Worm (Caenorhabditis elegans) whole organism, L3 larva: ENCODE results near the gene Y37H2A.12.
A peak's percentile ranks its signal among the peaks of the same experiment; 100 is the strongest.

Experiments used
- R02D3.7 ChIP-seq: fragments of 150-350 bp; optimal IDR thresholded peaks from 2 replicates; lab custom pipeline; 2014; ENCODE audit warnings: missing biosample characterization, missing genetic modification characterization
- ZK546.5 ChIP-seq: sonication (generic microtip); optimal IDR thresholded peaks from 2 replicates; lab custom pipeline; 2017; ENCODE audit warnings: missing biosample characterization, missing genetic modification characterization
- aly-2 ChIP-seq: fragments of 150-350 bp; optimal IDR thresholded peaks from 2 replicates; lab custom pipeline; 2014; ENCODE audit warnings: missing biosample characterization, missing genetic modification characterization
- ceh-16 ChIP-seq: sonication (generic microtip); optimal IDR thresholded peaks from 2 replicates; lab custom pipeline; 2017; ENCODE audit warnings: missing biosample characterization, missing genetic modification characterization
- ceh-28 ChIP-seq: fragments of 150-350 bp; optimal IDR thresholded peaks from 2 replicates; lab custom pipeline; 2014; ENCODE audit warnings: missing biosample characterization, missing genetic modification reagents, missing genetic modification characterization
- ceh-82 ChIP-seq: fragments of 150-350 bp; optimal IDR thresholded peaks from 2 replicates; lab custom pipeline; 2014; ENCODE audit warnings: missing biosample characterization, missing genetic modification characterization
- ceh-9 ChIP-seq: sonication (generic microtip); optimal IDR thresholded peaks from 2 replicates; lab custom pipeline; 2018; ENCODE audit warnings: missing biosample characterization, missing genetic modification characterization
- daf-12 ChIP-seq: fragments of 150-350 bp; optimal IDR thresholded peaks from 2 replicates; lab custom pipeline; 2014; ENCODE audit warnings: missing biosample characterization, missing genetic modification reagents, missing genetic modification characterization
- egl-27 ChIP-seq: sonication (generic microtip); optimal IDR thresholded peaks from 4 replicates; lab custom pipeline; 2017; ENCODE audit warnings: missing biosample characterization, missing genetic modification reagents, missing genetic modification characterization
- elt-1 ChIP-seq: fragments of 150-350 bp; optimal IDR thresholded peaks from 2 replicates; lab custom pipeline; 2014; ENCODE audit warnings: missing biosample characterization, missing genetic modification characterization
- elt-2 ChIP-seq: sonication (generic microtip); optimal IDR thresholded peaks from 2 replicates; lab custom pipeline; 2016; ENCODE audit warnings: missing genetic modification reagents, mild to moderate bottlenecking, missing genetic modification characterization, missing compliant biosample characterization
- fkh-10 ChIP-seq: sonication (generic microtip); optimal IDR thresholded peaks from 2 replicates; lab custom pipeline; 2017; ENCODE audit warnings: missing biosample characterization, missing genetic modification reagents, missing genetic modification characterization
- fkh-2 ChIP-seq: fragments of 150-350 bp; optimal IDR thresholded peaks from 2 replicates; lab custom pipeline; 2014; ENCODE audit warnings: missing biosample characterization, missing genetic modification reagents, missing genetic modification characterization
- fos-1 ChIP-seq: fragments of 150-350 bp; optimal IDR thresholded peaks from 2 replicates; lab custom pipeline; 2014; ENCODE audit warnings: missing biosample characterization, missing genetic modification characterization
- hmg-11 ChIP-seq: sonication (generic microtip); optimal IDR thresholded peaks from 2 replicates; lab custom pipeline; 2016; ENCODE audit warnings: missing genetic modification characterization, missing compliant biosample characterization
- lin-15B ChIP-seq: fragments of 150-350 bp; optimal IDR thresholded peaks from 2 replicates; lab custom pipeline; 2014; ENCODE audit warnings: missing biosample characterization, missing genetic modification characterization
- lin-39 ChIP-seq: fragments of 150-350 bp; optimal IDR thresholded peaks from 2 replicates; lab custom pipeline; 2018; ENCODE audit warnings: missing biosample characterization, missing genetic modification reagents, missing genetic modification characterization
- mdl-1 ChIP-seq: fragments of 150-350 bp; optimal IDR thresholded peaks from 2 replicates; lab custom pipeline; 2014; ENCODE audit warnings: missing biosample characterization, missing genetic modification characterization
- mml-1 ChIP-seq: fragments of 150-350 bp; sonication (generic microtip); optimal IDR thresholded peaks from 3 replicates; lab custom pipeline; 2014; ENCODE audit warnings: missing biosample characterization, missing genetic modification characterization
- nfya-1 ChIP-seq: sonication (generic microtip); optimal IDR thresholded peaks from 2 replicates; lab custom pipeline; 2017; ENCODE audit warnings: missing genetic modification characterization, mild to moderate bottlenecking, missing compliant biosample characterization, antibody characterized with exemption, moderate library complexity; ENCODE audit not compliant: insufficient read depth
- nhr-11 ChIP-seq: fragments of 150-350 bp; optimal IDR thresholded peaks from 2 replicates; lab custom pipeline; 2014; ENCODE audit warnings: missing biosample characterization, missing genetic modification characterization
- nhr-23 ChIP-seq: fragments of 150-350 bp; optimal IDR thresholded peaks from 2 replicates; lab custom pipeline; 2014; ENCODE audit warnings: missing biosample characterization, missing genetic modification reagents, missing genetic modification characterization
- nhr-28 ChIP-seq: fragments of 150-350 bp; optimal IDR thresholded peaks from 2 replicates; lab custom pipeline; 2014; ENCODE audit warnings: missing biosample characterization, missing genetic modification characterization
- nhr-43 ChIP-seq: sonication (generic microtip); optimal IDR thresholded peaks from 2 replicates; lab custom pipeline; 2016; ENCODE audit warnings: mild to moderate bottlenecking, missing genetic modification characterization, missing compliant biosample characterization; ENCODE audit not compliant: poor library complexity, severe bottlenecking
- nhr-67 ChIP-seq: fragments of 150-350 bp; optimal IDR thresholded peaks from 2 replicates; lab custom pipeline; 2014; ENCODE audit warnings: missing biosample characterization, missing genetic modification characterization
- nhr-77 ChIP-seq: fragments of 150-350 bp; optimal IDR thresholded peaks from 2 replicates; lab custom pipeline; 2014; ENCODE audit warnings: missing biosample characterization, missing genetic modification characterization
- sea-2 ChIP-seq: fragments of 150-350 bp; sonication (generic microtip); optimal IDR thresholded peaks from 4 replicates; lab custom pipeline; 2014; ENCODE audit warnings: missing biosample characterization, missing genetic modification reagents, missing genetic modification characterization
- skn-1 ChIP-seq: fragments of 150-350 bp; optimal IDR thresholded peaks from 2 replicates; lab custom pipeline; 2014; ENCODE audit warnings: missing biosample characterization, missing genetic modification characterization
- snpc-4 ChIP-seq: fragments of 150-350 bp; optimal IDR thresholded peaks from 2 replicates; lab custom pipeline; 2014; ENCODE audit warnings: missing biosample characterization, missing genetic modification characterization
- tbx-2 ChIP-seq: sonication (generic microtip); optimal IDR thresholded peaks from 2 replicates; lab custom pipeline; 2016; ENCODE audit warnings: mild to moderate bottlenecking, missing genetic modification characterization, missing compliant biosample characterization
- unc-39 ChIP-seq: sonication (generic microtip); optimal IDR thresholded peaks from 4 replicates; lab custom pipeline; 2017; ENCODE audit warnings: missing biosample characterization, missing genetic modification characterization
- unc-62 ChIP-seq: fragments of 150-350 bp; sonication (generic microtip); optimal IDR thresholded peaks from 4 replicates; lab custom pipeline; 2014; ENCODE audit warnings: missing biosample characterization, missing genetic modification reagents, missing genetic modification characterization
- ztf-11 ChIP-seq: fragments of 150-350 bp; optimal IDR thresholded peaks from 2 replicates; lab custom pipeline; 2014; ENCODE audit warnings: missing biosample characterization, missing genetic modification characterization
- ztf-4 ChIP-seq: fragments of 150-350 bp; optimal IDR thresholded peaks from 2 replicates; lab custom pipeline; 2014; ENCODE audit warnings: missing biosample characterization, missing genetic modification characterization

Gene Y37H2A.12

DNA sequence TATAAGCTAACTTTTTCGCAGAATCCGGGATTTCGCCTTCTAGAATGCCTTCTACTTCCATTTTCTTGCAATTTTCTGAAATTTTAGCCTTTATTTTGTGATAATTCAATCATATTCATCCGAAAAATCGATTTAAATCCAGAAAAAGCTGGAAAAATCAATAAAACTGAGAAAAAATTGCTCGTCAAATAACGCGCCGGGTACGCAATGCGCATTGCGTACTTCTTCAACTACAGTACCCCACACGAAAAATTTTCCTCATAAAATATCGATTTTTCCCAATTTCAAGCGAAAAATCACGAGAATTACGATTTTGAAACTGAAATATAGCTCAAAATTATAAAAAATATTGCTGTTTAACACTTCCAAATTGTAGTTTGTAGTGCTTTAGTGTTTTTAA is at the start of gene Y37H2A.12:
Y37H2A.12 (minus strand) TSS at position 81 of the 400 bp plus-strand sequence.
- TF ChIP-seq mdl-1, result no peak
- peak; percentile 6 for TF ChIP-seq ceh-28

DNA sequence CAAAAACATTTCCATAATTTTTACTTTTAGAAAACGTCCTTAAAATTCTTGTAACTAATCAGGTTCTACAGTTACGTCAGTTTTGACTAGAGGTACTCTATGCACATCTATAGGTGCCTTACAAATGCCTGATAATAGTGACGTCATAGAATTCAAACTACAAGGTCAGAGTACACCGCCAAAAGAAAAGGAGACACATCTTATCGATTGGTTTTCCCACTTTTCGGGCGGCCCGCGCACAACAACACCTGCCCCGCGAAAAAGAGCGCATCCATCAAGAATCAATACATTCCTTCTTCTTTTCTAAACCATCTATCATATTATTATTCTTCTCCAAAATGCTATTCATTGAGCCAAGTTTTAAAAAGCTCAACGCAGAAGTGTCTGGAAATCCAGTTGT is 48.7 kb upstream of the Y37H2A.12 start, which contains the start of gene C31G12.1:
C31G12.1 (plus strand) TSS at position 301 of the 400 bp plus-strand sequence.
- no peak for TF ChIP-seq tbx-2 (tag; lab: Kevin White, UChicago)
- no peak for TF ChIP-seq ceh-16 (tag; lab: Kevin White, UChicago)
- TF ChIP-seq unc-62 (GFP tag; lab: Kevin White, UChicago), result no peak
- TF ChIP-seq fkh-10 (GFP tag; lab: Kevin White, UChicago), result no peak
- no peak for TF ChIP-seq ZK546.5
- TF ChIP-seq ztf-11, result no peak

DNA sequence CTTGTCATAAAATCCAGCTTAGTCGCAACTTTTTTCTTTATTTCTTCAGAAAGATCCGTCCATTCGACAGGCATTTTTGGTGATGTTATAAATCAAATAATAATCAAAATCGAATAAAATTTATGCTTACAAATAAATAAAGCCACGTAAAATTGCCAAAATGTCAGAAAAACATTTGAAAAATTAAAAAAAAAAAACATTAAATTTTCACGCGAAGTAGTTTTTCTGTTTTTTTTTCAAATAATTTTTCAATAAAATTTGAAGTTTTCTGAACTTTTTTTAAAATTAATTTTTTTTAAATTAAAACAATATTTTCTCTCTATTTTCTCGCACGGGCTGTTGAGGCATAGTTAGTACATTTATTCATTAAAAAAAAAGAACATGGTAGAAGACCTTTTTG is 47.7 kb upstream of the Y37H2A.12 start, which contains the start of gene C31G12.4:
C31G12.4 (minus strand) TSS at position 101 of the 400 bp plus-strand sequence.
- TF ChIP-seq R02D3.7 (tag; lab: Kevin White, UChicago) (no peak), unc-62 (GFP tag; lab: Kevin White, UChicago) (no peak), nhr-43 (tag; lab: Kevin White, UChicago) (no peak), elt-1 (tag; lab: Kevin White, UChicago) (no peak), mdl-1 (no peak), mml-1 (tag; lab: Kevin White, UChicago) (no peak), ceh-82 (no peak), skn-1 (tag; lab: Kevin White, UChicago) (no peak), aly-2 (tag; lab: Kevin White, UChicago) (no peak), fkh-2 (tag; lab: Kevin White, UChicago) (no peak), nhr-23 (tag; lab: Kevin White, UChicago) (no peak), nhr-67 (tag; lab: Kevin White, UChicago) (no peak), egl-27 (tag; lab: Kevin White, UChicago) (no peak), ceh-9 (no peak), fos-1 (tag; lab: Kevin White, UChicago) (no peak), nhr-28 (tag; lab: Kevin White, UChicago) (no peak)

DNA sequence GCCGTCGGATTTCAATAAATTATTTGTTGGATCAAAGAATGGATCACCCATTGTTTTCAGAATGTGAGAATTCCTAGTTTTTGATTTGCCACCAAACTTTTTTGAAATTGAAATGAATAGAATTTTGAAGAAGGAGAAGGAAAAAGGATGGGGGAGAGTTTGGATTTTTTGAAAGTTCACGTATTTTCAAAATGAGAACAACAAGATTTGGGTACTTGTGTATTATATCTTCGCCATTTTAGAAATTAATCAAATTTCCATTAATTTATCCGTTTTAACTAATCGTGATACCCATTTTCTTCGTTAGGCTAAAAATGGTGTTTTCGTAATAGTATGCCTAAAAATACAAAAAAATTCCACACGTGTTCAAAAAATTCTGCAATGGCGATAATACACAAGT is 40.6 kb upstream of the Y37H2A.12 start, which contains the start of gene C14A6.8:
C14A6.8 (minus strand) TSS at position 101 of the 400 bp plus-strand sequence.
- no peak for TF ChIP-seq snpc-4
- no peak for TF ChIP-seq ceh-82
- TF ChIP-seq unc-39 (tag; lab: Kevin White, UChicago), result no peak
- TF ChIP-seq nhr-77 (tag; lab: Kevin White, UChicago), result no peak
- TF ChIP-seq sea-2 (GFP tag; lab: Kevin White, UChicago), result no peak
- no peak for TF ChIP-seq nhr-23 (tag; lab: Kevin White, UChicago)
- no peak for TF ChIP-seq ceh-9
- no peak for TF ChIP-seq fos-1 (tag; lab: Kevin White, UChicago)

- TF ChIP-seq elt-2 (tag; lab: Kevin White, UChicago) (no peak), daf-12 (tag; lab: Kevin White, UChicago) (no peak), nfya-1 (no peak), lin-39 (no peak), nhr-28 (tag; lab: Kevin White, UChicago) (no peak), nhr-11 (tag; lab: Kevin White, UChicago) (no peak), unc-39 (tag; lab: Kevin White, UChicago) (no peak), ceh-28 (no peak), ZK546.5 (no peak), fkh-2 (tag; lab: Kevin White, UChicago) (no peak), fkh-10 (GFP tag; lab: Kevin White, UChicago) (no peak), ztf-4 (tag; lab: Kevin White, UChicago) (no peak)
Observed at ce11 chrV:18168266-18168665, 37.3 kb upstream of the Y37H2A.12 start, which contains the start of gene C14A6.7. TSS of gene C14A6.7 (minus strand) at chrV:18168366.

ce11 chrV:18167161-18167560 is 36.2 kb upstream of the Y37H2A.12 start, which contains the start of gene C14A6.6:
TSS of gene C14A6.6 (minus strand) at chrV:18167261.
- no peak for TF ChIP-seq ceh-9
- no peak for TF ChIP-seq lin-15B
- TF ChIP-seq lin-39, result no peak
- TF ChIP-seq hmg-11 (tag; lab: Kevin White, UChicago), result no peak
